Fruit fly (Drosophila melanogaster) whole organism, embryonic: ENCODE results near the gene jv.

Experiments
- BEAF-32 ChIP-seq: fragments of 200-800 bp; sonication (Bioruptor generic); optimal IDR thresholded peaks from 3 replicates; lab custom pipeline; 2017; ENCODE audit warnings: missing biosample characterization, missing genetic modification characterization, mild to moderate bottlenecking, moderate library complexity, missing genetic modification reagents
- Bdp1 ChIP-seq: fragments of 200-800 bp; sonication (Bioruptor generic); optimal IDR thresholded peaks from 3 replicates; lab custom pipeline; 2016; ENCODE audit warnings: missing biosample characterization, missing genetic modification characterization
- CG10543 ChIP-seq: fragments of 200-800 bp; sonication (Bioruptor generic); optimal IDR thresholded peaks from 3 replicates; lab custom pipeline; 2017; ENCODE audit warnings: missing biosample characterization, mild to moderate bottlenecking, missing genetic modification characterization, moderate library complexity
- CG11085 ChIP-seq: fragments of 200-800 bp; sonication (Bioruptor generic); IDR thresholded peaks from 2 replicates; pipeline ENCODE4 v1.3.6; 2022; ENCODE audit warnings: missing biosample characterization, missing genetic modification characterization
- CG12155 ChIP-seq: fragments of 200-800 bp; sonication (Bioruptor generic); optimal IDR thresholded peaks from 3 replicates; lab custom pipeline; 2016; ENCODE audit warnings: missing biosample characterization, missing genetic modification characterization
- CG12219 ChIP-seq: fragments of 200-800 bp; sonication (Bioruptor generic); optimal IDR thresholded peaks from 3 replicates; lab custom pipeline; 2018; ENCODE audit warnings: missing biosample characterization, mild to moderate bottlenecking, missing genetic modification characterization
- CG12299 ChIP-seq: fragments of 200-800 bp; sonication (Bioruptor generic); optimal IDR thresholded peaks from 2 replicates; lab custom pipeline; 2018; ENCODE audit warnings: missing biosample characterization, mild to moderate bottlenecking, missing genetic modification characterization
- CG14014 ChIP-seq: fragments of 200-800 bp; sonication (Bioruptor generic); IDR thresholded peaks from 2 replicates; pipeline ENCODE4 v1.3.6; 2022; ENCODE audit warnings: missing biosample characterization, missing genetic modification characterization
- CG14667 ChIP-seq: fragments of 200-800 bp; sonication (Bioruptor generic); IDR thresholded peaks from 2 replicates; pipeline ENCODE4 v1.3.6; 2022; ENCODE audit warnings: missing biosample characterization, missing genetic modification characterization
- CG15696 ChIP-seq: fragments of 200-800 bp; sonication (Bioruptor generic); optimal IDR thresholded peaks from 2 replicates; lab custom pipeline; 2019; ENCODE audit warnings: missing biosample characterization, mild to moderate bottlenecking, missing genetic modification characterization, moderate library complexity
- CG17829 ChIP-seq: fragments of 200-800 bp; optimal IDR thresholded peaks from 2 replicates; lab custom pipeline; 2019; ENCODE audit warnings: missing biosample characterization, mild to moderate bottlenecking, missing genetic modification characterization, moderate library complexity
- CG1792 ChIP-seq: fragments of 200-800 bp; sonication (Bioruptor generic); optimal IDR thresholded peaks from 2 replicates; lab custom pipeline; 2016; ENCODE audit warnings: missing biosample characterization, missing genetic modification characterization
- CG30403 ChIP-seq: fragments of 200-800 bp; sonication (Bioruptor generic); optimal IDR thresholded peaks from 3 replicates; lab custom pipeline; 2016; ENCODE audit warnings: missing biosample characterization, missing genetic modification characterization
- CG31365 ChIP-seq: fragments of 200-800 bp; sonication (Bioruptor generic); optimal IDR thresholded peaks from 2 replicates; lab custom pipeline; 2018; ENCODE audit warnings: missing biosample characterization, mild to moderate bottlenecking, missing genetic modification characterization
- CG4854 ChIP-seq: fragments of 200-800 bp; sonication (Bioruptor generic); optimal IDR thresholded peaks from 2 replicates; lab custom pipeline; 2016; ENCODE audit warnings: missing biosample characterization, missing genetic modification characterization, inconsistent platforms
- Dbx ChIP-seq: fragments of 200-800 bp; sonication (Bioruptor generic); IDR thresholded peaks from 3 replicates; pipeline ENCODE4 v1.3.6; 2022; ENCODE audit warnings: missing biosample characterization, missing genetic modification characterization
- Doc3 ChIP-seq: fragments of 200-800 bp; sonication (Bioruptor generic); IDR thresholded peaks from 3 replicates; pipeline ENCODE4 v1.3.6; 2022; ENCODE audit warnings: missing biosample characterization, missing genetic modification characterization; ENCODE audit not compliant: partially characterized antibody
- Fer3 ChIP-seq: fragments of 200-800 bp; sonication (Bioruptor generic); optimal IDR thresholded peaks from 2 replicates; lab custom pipeline; 2018; ENCODE audit warnings: missing biosample characterization, mild to moderate bottlenecking, missing genetic modification characterization, moderate library complexity
- Nf-YB ChIP-seq: fragments of 200-800 bp; sonication (Bioruptor generic); optimal IDR thresholded peaks from 3 replicates; lab custom pipeline; 2019; ENCODE audit warnings: missing biosample characterization, mild to moderate bottlenecking, missing genetic modification characterization, moderate library complexity
- NfI ChIP-seq: fragments of 200-800 bp; sonication (Bioruptor generic); optimal IDR thresholded peaks from 3 replicates; lab custom pipeline; 2018; ENCODE audit warnings: missing biosample characterization, mild to moderate bottlenecking, missing genetic modification characterization, moderate library complexity
- PHDP ChIP-seq: fragments of 200-800 bp; sonication (Bioruptor generic); optimal IDR thresholded peaks from 3 replicates; lab custom pipeline; 2018; ENCODE audit warnings: missing biosample characterization, mild to moderate bottlenecking, missing genetic modification characterization, moderate library complexity
- Rfx ChIP-seq: fragments of 200-800 bp; sonication (Bioruptor generic); IDR thresholded peaks from 2 replicates; pipeline ENCODE4 v1.3.6; 2022; ENCODE audit warnings: missing biosample characterization, missing genetic modification characterization
- Sry-δ ChIP-seq: fragments of 200-800 bp; sonication (Bioruptor generic); optimal IDR thresholded peaks from 2 replicates; lab custom pipeline; 2016; ENCODE audit warnings: missing biosample characterization, missing genetic modification characterization
- Ssrp ChIP-seq: fragments of 200-800 bp; sonication (Bioruptor generic); optimal IDR thresholded peaks from 2 replicates; lab custom pipeline; 2018; ENCODE audit warnings: missing biosample characterization, mild to moderate bottlenecking, missing genetic modification characterization, moderate library complexity
- Tbp ChIP-seq: fragments of >200 bp; optimal IDR thresholded peaks from 2 replicates; lab custom pipeline; 2018; ENCODE audit warnings: missing biosample characterization, missing genetic modification characterization
- Vsx1 ChIP-seq: fragments of 200-800 bp; sonication (Bioruptor generic); optimal IDR thresholded peaks from 2 replicates; lab custom pipeline; 2017; ENCODE audit warnings: missing biosample characterization, mild to moderate bottlenecking, missing genetic modification characterization, missing genetic modification reagents
- Xrp1 ChIP-seq: fragments of 200-800 bp; sonication (Bioruptor generic); IDR thresholded peaks from 2 replicates; pipeline ENCODE4 v1.3.6; 2022; ENCODE audit warnings: missing biosample characterization, missing genetic modification characterization
- caup ChIP-seq: fragments of 200-800 bp; sonication (Bioruptor generic); optimal IDR thresholded peaks from 3 replicates; lab custom pipeline; 2017; ENCODE audit warnings: missing biosample characterization, mild to moderate bottlenecking, missing genetic modification characterization, moderate library complexity; ENCODE audit not compliant: severe bottlenecking
- cg ChIP-seq: fragments of 200-800 bp; sonication (Bioruptor generic); optimal IDR thresholded peaks from 3 replicates; lab custom pipeline; 2019; ENCODE audit warnings: missing biosample characterization, mild to moderate bottlenecking, missing genetic modification characterization, moderate library complexity
- crc ChIP-seq: fragments of 200-800 bp; sonication (Bioruptor generic); optimal IDR thresholded peaks from 2 replicates; lab custom pipeline; 2016; ENCODE audit warnings: missing biosample characterization, missing genetic modification characterization
- crp ChIP-seq, 2 experiments: fragments of 200-800 bp; sonication (Bioruptor generic); optimal IDR thresholded peaks; 2 replicates in 1 of 2; 3 replicates in 1 of 2; lab custom pipeline; 2017; ENCODE audit warnings: missing biosample characterization in 2 of 2, missing genetic modification characterization in 2 of 2, mild to moderate bottlenecking in 1 of 2, moderate library complexity in 1 of 2
- cwo ChIP-seq: fragments of 200-800 bp; sonication (Bioruptor generic); optimal IDR thresholded peaks from 3 replicates; lab custom pipeline; 2017; ENCODE audit warnings: missing biosample characterization, missing genetic modification characterization, mild to moderate bottlenecking, moderate library complexity, missing genetic modification reagents
- dati ChIP-seq: fragments of 200-800 bp; sonication (Bioruptor generic); IDR thresholded peaks from 2 replicates; pipeline ENCODE4 v1.3.6; 2022; ENCODE audit warnings: missing biosample characterization, missing genetic modification characterization
- dpn ChIP-seq, 2 experiments: fragments of 200-800 bp; sonication (Bioruptor generic); optimal IDR thresholded peaks; 3 replicates each; lab custom pipeline; 2016; ENCODE audit warnings: missing biosample characterization in 2 of 2, missing genetic modification characterization in 2 of 2
- esg ChIP-seq: fragments of 200-800 bp; sonication (Bioruptor generic); conservative IDR thresholded peaks from 2 replicates; pipeline ENCODE4 v1.3.6; 2022; ENCODE audit warnings: missing biosample characterization, missing genetic modification characterization
- gce ChIP-seq: fragments of 200-800 bp; sonication (Bioruptor generic); IDR thresholded peaks from 3 replicates; pipeline ENCODE4 v1.3.6; 2022; ENCODE audit warnings: missing biosample characterization, missing genetic modification characterization
- lab ChIP-seq: fragments of 200-800 bp; sonication (Bioruptor generic); optimal IDR thresholded peaks from 3 replicates; lab custom pipeline; 2017; ENCODE audit warnings: missing biosample characterization, missing genetic modification characterization, mild to moderate bottlenecking, moderate library complexity, missing genetic modification reagents
- mam ChIP-seq: fragments of 200-800 bp; sonication (Bioruptor generic); optimal IDR thresholded peaks from 3 replicates; lab custom pipeline; 2016; ENCODE audit warnings: missing biosample characterization, missing genetic modification characterization
- nom ChIP-seq: fragments of 200-800 bp; sonication (Bioruptor generic); optimal IDR thresholded peaks from 2 replicates; lab custom pipeline; 2017; ENCODE audit warnings: missing biosample characterization, missing genetic modification characterization, mild to moderate bottlenecking, moderate library complexity, missing genetic modification reagents
- peb ChIP-seq: fragments of 200-800 bp; sonication (Bioruptor generic); IDR thresholded peaks from 2 replicates; pipeline ENCODE4 v1.3.6; 2022; ENCODE audit warnings: missing biosample characterization, missing genetic modification characterization
- pzg ChIP-seq: fragments of 200-800 bp; sonication (Bioruptor generic); optimal IDR thresholded peaks from 3 replicates; lab custom pipeline; 2018; ENCODE audit warnings: missing biosample characterization, mild to moderate bottlenecking, missing genetic modification characterization, moderate library complexity
- sens-2 ChIP-seq: fragments of 200-800 bp; sonication (Bioruptor generic); IDR thresholded peaks from 2 replicates; pipeline ENCODE4 v1.3.6; 2022; ENCODE audit warnings: missing biosample characterization, missing genetic modification characterization
- seq ChIP-seq: fragments of 200-800 bp; sonication (Bioruptor generic); IDR thresholded peaks from 2 replicates; pipeline ENCODE4 v1.3.6; 2022; ENCODE audit warnings: missing biosample characterization, missing genetic modification characterization
- shn ChIP-seq: fragments of 200-800 bp; sonication (Bioruptor generic); optimal IDR thresholded peaks from 3 replicates; lab custom pipeline; 2016; ENCODE audit warnings: missing biosample characterization, missing genetic modification characterization
- sim ChIP-seq: fragments of 200-800 bp; sonication (Bioruptor generic); IDR thresholded peaks from 2 replicates; pipeline ENCODE4 v1.3.6; 2022; ENCODE audit warnings: missing biosample characterization, missing genetic modification characterization
- tap ChIP-seq: fragments of 200-800 bp; optimal IDR thresholded peaks from 3 replicates; lab custom pipeline; 2019; ENCODE audit warnings: missing biosample characterization, mild to moderate bottlenecking, missing genetic modification characterization, moderate library complexity
- tio ChIP-seq: fragments of 200-800 bp; sonication (Bioruptor generic); optimal IDR thresholded peaks from 2 replicates; lab custom pipeline; 2017; ENCODE audit warnings: missing biosample characterization, missing genetic modification characterization, inconsistent platforms
- wek ChIP-seq: fragments of 200-800 bp; sonication (Bioruptor generic); optimal IDR thresholded peaks from 3 replicates; lab custom pipeline; 2018; ENCODE audit warnings: missing biosample characterization, mild to moderate bottlenecking, missing genetic modification characterization, moderate library complexity
- zen2 ChIP-seq: fragments of 200-800 bp; sonication (Bioruptor generic); IDR thresholded peaks from 3 replicates; pipeline ENCODE4 v1.3.6; 2022; ENCODE audit warnings: missing biosample characterization, missing genetic modification characterization; ENCODE audit not compliant: partially characterized antibody

The jv gene

dm6 chr3L:6608884-6609552 is 19.7 kb upstream of the jv start, which contains the start of gene axed (continued):
- peak; percentile 14 for TF ChIP-seq pzg (GFP tag; lab: Kevin White, UChicago)
- no peak for TF ChIP-seq BEAF-32
- TF ChIP-seq NfI (GFP tag; lab: Kevin White, UChicago) = peak; percentile 59
- TF ChIP-seq CG12155 = peak; percentile 68
- peak; percentile 39 for TF ChIP-seq lab (GFP tag; lab: Kevin White, UChicago)
- TF ChIP-seq zen2 (GFP tag; lab: Robert Waterston, UW) = peak; percentile 50; the same call in 1 of the 3 replicates
- TF ChIP-seq CG14667 (GFP tag; lab: Robert Waterston, UW) = no peak
- peak; percentile 24 for TF ChIP-seq Fer3 (tag; lab: Kevin White, UChicago)
- no peak for TF ChIP-seq CG14014 (GFP tag; lab: Robert Waterston, UW)
- no peak for TF ChIP-seq cwo
- no peak for TF ChIP-seq nom (GFP tag; lab: Kevin White, UChicago)
- peak; percentile 23; the same call in 1 of the 2 replicates for TF ChIP-seq Rfx (GFP tag; lab: Robert Waterston, UW)
- no peak for TF ChIP-seq seq (GFP tag; lab: Robert Waterston, UW)
- no peak for TF ChIP-seq Sry-δ (GFP tag; lab: Kevin White, UChicago)
- no peak for TF ChIP-seq Vsx1
- no peak for TF ChIP-seq wek (GFP tag; lab: Kevin White, UChicago)
- no peak for TF ChIP-seq sens-2 (GFP tag; lab: Robert Waterston, UW)
- TF ChIP-seq sim (GFP tag; lab: Robert Waterston, UW) = no peak
- no peak for TF ChIP-seq Nf-YB (GFP tag; lab: Kevin White, UChicago)
- TF ChIP-seq crc (GFP tag; lab: Kevin White, UChicago) = no peak
- TF ChIP-seq CG17829 = no peak
- no peak for TF ChIP-seq dpn (GFP tag; optimal IDR thresholded peaks at IDR 0.05; lab: Kevin White, UChicago)
- peak; percentile 10 for TF ChIP-seq CG4854 (GFP tag; lab: Kevin White, UChicago)
- TF ChIP-seq CG11085 = no peak
- no peak for TF ChIP-seq tap (tag; lab: Kevin White, UChicago)
- no peak for TF ChIP-seq Ssrp
- no peak for TF ChIP-seq crp (GFP tag; optimal IDR thresholded peaks at IDR 0.05; lab: Kevin White, UChicago)
- no peak for TF ChIP-seq CG31365 (tag; lab: Kevin White, UChicago)
- TF ChIP-seq CG12219 (GFP tag; lab: Kevin White, UChicago) = no peak
- TF ChIP-seq shn (GFP tag; lab: Kevin White, UChicago) = no peak
- TF ChIP-seq gce (GFP tag; lab: Robert Waterston, UW) = no peak
- 0 out of 2 replicates have a peak, but pooled peaks have one; percentile 11 for TF ChIP-seq peb (GFP tag; lab: Robert Waterston, UW)
- TF ChIP-seq esg (GFP tag; lab: Robert Waterston, UW) = no peak
- TF ChIP-seq cg (GFP tag; lab: Kevin White, UChicago) = no peak
- no peak for TF ChIP-seq mam (GFP tag; lab: Kevin White, UChicago)
- no peak for TF ChIP-seq Doc3 (GFP tag; lab: Robert Waterston, UW)
- TF ChIP-seq CG15696 = no peak
- no peak for TF ChIP-seq dati (GFP tag; lab: Robert Waterston, UW)
- TF ChIP-seq CG1792 (GFP tag; lab: Kevin White, UChicago) = no peak
- TF ChIP-seq CG30403 = peak; percentile 24
- no peak for TF ChIP-seq Bdp1 (GFP tag; lab: Kevin White, UChicago)
- peak; percentile 36; the same call in 1 of the 3 replicates for TF ChIP-seq Dbx
- TF ChIP-seq PHDP (tag; lab: Kevin White, UChicago) = no peak
- TF ChIP-seq CG12299 (tag; lab: Kevin White, UChicago) = no peak
- TF ChIP-seq caup (GFP tag; lab: Kevin White, UChicago) = peak; percentile 48
- no peak for TF ChIP-seq Tbp
- TF ChIP-seq tio (GFP tag; lab: Kevin White, UChicago) = no peak
- no peak for TF ChIP-seq Xrp1 (GFP tag; lab: Robert Waterston, UW)
- TF ChIP-seq CG10543 (GFP tag; lab: Kevin White, UChicago) = peak; percentile 67
